Worm (Caenorhabditis elegans) whole organism, L3 larva: Measurements from ENCODE around the gene delm-1.

ENCODE experiments used
- R02D3.7 ChIP-seq: fragments of 150-350 bp; optimal IDR thresholded peaks from 2 replicates; lab custom pipeline; 2014; ENCODE audit warnings: missing biosample characterization, missing genetic modification characterization
- ZK546.5 ChIP-seq: sonication (generic microtip); optimal IDR thresholded peaks from 2 replicates; lab custom pipeline; 2017; ENCODE audit warnings: missing biosample characterization, missing genetic modification characterization
- ceh-16 ChIP-seq: sonication (generic microtip); optimal IDR thresholded peaks from 2 replicates; lab custom pipeline; 2017; ENCODE audit warnings: missing biosample characterization, missing genetic modification characterization
- ceh-28 ChIP-seq: fragments of 150-350 bp; optimal IDR thresholded peaks from 2 replicates; lab custom pipeline; 2014; ENCODE audit warnings: missing biosample characterization, missing genetic modification reagents, missing genetic modification characterization
- ceh-82 ChIP-seq: fragments of 150-350 bp; optimal IDR thresholded peaks from 2 replicates; lab custom pipeline; 2014; ENCODE audit warnings: missing biosample characterization, missing genetic modification characterization
- daf-12 ChIP-seq: fragments of 150-350 bp; optimal IDR thresholded peaks from 2 replicates; lab custom pipeline; 2014; ENCODE audit warnings: missing biosample characterization, missing genetic modification reagents, missing genetic modification characterization
- egl-27 ChIP-seq: sonication (generic microtip); optimal IDR thresholded peaks from 4 replicates; lab custom pipeline; 2017; ENCODE audit warnings: missing biosample characterization, missing genetic modification reagents, missing genetic modification characterization
- elt-2 ChIP-seq: sonication (generic microtip); optimal IDR thresholded peaks from 2 replicates; lab custom pipeline; 2016; ENCODE audit warnings: missing genetic modification reagents, mild to moderate bottlenecking, missing genetic modification characterization, missing compliant biosample characterization
- eor-1 ChIP-seq, 2 experiments: fragments of 150-350 bp; optimal IDR thresholded peaks; 2 replicates each; lab custom pipeline; 2014 to 2018; ENCODE audit warnings: missing biosample characterization in 2 of 2, missing genetic modification characterization in 2 of 2
- fkh-10 ChIP-seq: sonication (generic microtip); optimal IDR thresholded peaks from 2 replicates; lab custom pipeline; 2017; ENCODE audit warnings: missing biosample characterization, missing genetic modification reagents, missing genetic modification characterization
- fkh-2 ChIP-seq: fragments of 150-350 bp; optimal IDR thresholded peaks from 2 replicates; lab custom pipeline; 2014; ENCODE audit warnings: missing biosample characterization, missing genetic modification reagents, missing genetic modification characterization
- fos-1 ChIP-seq: fragments of 150-350 bp; optimal IDR thresholded peaks from 2 replicates; lab custom pipeline; 2014; ENCODE audit warnings: missing biosample characterization, missing genetic modification characterization
- hmg-11 ChIP-seq: sonication (generic microtip); optimal IDR thresholded peaks from 2 replicates; lab custom pipeline; 2016; ENCODE audit warnings: missing genetic modification characterization, missing compliant biosample characterization
- jun-1 ChIP-seq: fragments of 150-350 bp; optimal IDR thresholded peaks from 2 replicates; lab custom pipeline; 2014; ENCODE audit warnings: missing biosample characterization, missing genetic modification reagents, missing genetic modification characterization
- lin-39 ChIP-seq: fragments of 150-350 bp; optimal IDR thresholded peaks from 2 replicates; lab custom pipeline; 2018; ENCODE audit warnings: missing biosample characterization, missing genetic modification reagents, missing genetic modification characterization
- lsy-12 ChIP-seq: sonication (generic microtip); optimal IDR thresholded peaks from 2 replicates; lab custom pipeline; 2016; ENCODE audit warnings: mild to moderate bottlenecking, missing genetic modification characterization, missing compliant biosample characterization
- mdl-1 ChIP-seq: fragments of 150-350 bp; optimal IDR thresholded peaks from 2 replicates; lab custom pipeline; 2014; ENCODE audit warnings: missing biosample characterization, missing genetic modification characterization
- mml-1 ChIP-seq: fragments of 150-350 bp; sonication (generic microtip); optimal IDR thresholded peaks from 3 replicates; lab custom pipeline; 2014; ENCODE audit warnings: missing biosample characterization, missing genetic modification characterization
- nfya-1 ChIP-seq: sonication (generic microtip); optimal IDR thresholded peaks from 2 replicates; lab custom pipeline; 2017; ENCODE audit warnings: missing genetic modification characterization, mild to moderate bottlenecking, missing compliant biosample characterization, antibody characterized with exemption, moderate library complexity; ENCODE audit not compliant: insufficient read depth
- nhr-11 ChIP-seq: fragments of 150-350 bp; optimal IDR thresholded peaks from 2 replicates; lab custom pipeline; 2014; ENCODE audit warnings: missing biosample characterization, missing genetic modification characterization
- nhr-12 ChIP-seq: fragments of 150-350 bp; optimal IDR thresholded peaks from 2 replicates; lab custom pipeline; 2014; ENCODE audit warnings: missing biosample characterization, missing genetic modification characterization
- nhr-23 ChIP-seq: fragments of 150-350 bp; optimal IDR thresholded peaks from 2 replicates; lab custom pipeline; 2014; ENCODE audit warnings: missing biosample characterization, missing genetic modification reagents, missing genetic modification characterization
- nhr-25 ChIP-seq: sonication (generic microtip); optimal IDR thresholded peaks from 2 replicates; lab custom pipeline; 2017; ENCODE audit warnings: missing biosample characterization, missing genetic modification characterization
- nhr-28 ChIP-seq: fragments of 150-350 bp; optimal IDR thresholded peaks from 2 replicates; lab custom pipeline; 2014; ENCODE audit warnings: missing biosample characterization, missing genetic modification characterization
- nhr-43 ChIP-seq: sonication (generic microtip); optimal IDR thresholded peaks from 2 replicates; lab custom pipeline; 2016; ENCODE audit warnings: mild to moderate bottlenecking, missing genetic modification characterization, missing compliant biosample characterization; ENCODE audit not compliant: poor library complexity, severe bottlenecking
- nhr-76 ChIP-seq: fragments of 150-350 bp; sonication (generic microtip); optimal IDR thresholded peaks from 5 replicates; lab custom pipeline; 2014; ENCODE audit warnings: missing biosample characterization, missing genetic modification characterization
- nhr-77 ChIP-seq: fragments of 150-350 bp; optimal IDR thresholded peaks from 2 replicates; lab custom pipeline; 2014; ENCODE audit warnings: missing biosample characterization, missing genetic modification characterization
- pha-4 ChIP-seq: fragments of 150-350 bp; optimal IDR thresholded peaks from 2 replicates; lab custom pipeline; 2014; ENCODE audit warnings: missing biosample characterization, missing genetic modification reagents, missing genetic modification characterization
- pqm-1 ChIP-seq: fragments of 150-350 bp; optimal IDR thresholded peaks from 2 replicates; lab custom pipeline; 2017; ENCODE audit warnings: missing biosample characterization, missing genetic modification characterization, inconsistent platforms
- sea-2 ChIP-seq: fragments of 150-350 bp; sonication (generic microtip); optimal IDR thresholded peaks from 4 replicates; lab custom pipeline; 2014; ENCODE audit warnings: missing biosample characterization, missing genetic modification reagents, missing genetic modification characterization
- snpc-4 ChIP-seq: fragments of 150-350 bp; optimal IDR thresholded peaks from 2 replicates; lab custom pipeline; 2014; ENCODE audit warnings: missing biosample characterization, missing genetic modification characterization
- tbx-2 ChIP-seq: sonication (generic microtip); optimal IDR thresholded peaks from 2 replicates; lab custom pipeline; 2016; ENCODE audit warnings: mild to moderate bottlenecking, missing genetic modification characterization, missing compliant biosample characterization
- unc-39 ChIP-seq: sonication (generic microtip); optimal IDR thresholded peaks from 4 replicates; lab custom pipeline; 2017; ENCODE audit warnings: missing biosample characterization, missing genetic modification characterization
- unc-62 ChIP-seq: fragments of 150-350 bp; sonication (generic microtip); optimal IDR thresholded peaks from 4 replicates; lab custom pipeline; 2014; ENCODE audit warnings: missing biosample characterization, missing genetic modification reagents, missing genetic modification characterization
- ztf-11 ChIP-seq: fragments of 150-350 bp; optimal IDR thresholded peaks from 2 replicates; lab custom pipeline; 2014; ENCODE audit warnings: missing biosample characterization, missing genetic modification characterization
- ztf-4 ChIP-seq: fragments of 150-350 bp; optimal IDR thresholded peaks from 2 replicates; lab custom pipeline; 2014; ENCODE audit warnings: missing biosample characterization, missing genetic modification characterization

delm-1 gene

ce11 chrIV:9100835-9101234 lies 34.4 kb downstream of the delm-1 start:
- TF ChIP-seq ceh-82 (tag; lab: Kevin White, UChicago) (no peak), nhr-11 (tag; lab: Kevin White, UChicago) (no peak), nhr-12 (tag; lab: Kevin White, UChicago) (no peak), daf-12 (tag; lab: Kevin White, UChicago) (no peak)

- TF ChIP-seq lsy-12 (tag; lab: Kevin White, UChicago) (no peak), ZK546.5 (no peak), tbx-2 (tag; lab: Kevin White, UChicago) (no peak), pqm-1 (tag; lab: Kevin White, UChicago) (no peak), nhr-23 (tag; lab: Kevin White, UChicago) (no peak), fos-1 (tag; lab: Kevin White, UChicago) (no peak)
Measured at ce11 chrIV:9098942-9099341, 36.3 kb downstream of the delm-1 start, which contains the start of gene gldi-10. Gene gldi-10, plus strand, starts transcription at chrIV:9099242.

- TF ChIP-seq mml-1 (tag; lab: Kevin White, UChicago) (no peak), nhr-23 (tag; lab: Kevin White, UChicago) (peak; percentile 0), R02D3.7 (tag; lab: Kevin White, UChicago) (no peak), lsy-12 (tag; lab: Kevin White, UChicago) (no peak), fos-1 (tag; lab: Kevin White, UChicago) (no peak), fkh-2 (no peak), pha-4 (no peak), sea-2 (no peak), ceh-28 (no peak), snpc-4 (no peak), hmg-11 (tag; lab: Kevin White, UChicago) (peak; percentile 15), mdl-1 (no peak), eor-1 (tag; optimal IDR thresholded peaks at IDR 0.05; lab: Kevin White, UChicago) (no peak), tbx-2 (tag; lab: Kevin White, UChicago) (no peak), ztf-11 (tag; lab: Kevin White, UChicago) (no peak), jun-1 (tag; lab: Kevin White, UChicago) (no peak), fkh-10 (GFP tag; lab: Kevin White, UChicago) (no peak), elt-2 (peak; percentile 5)
Measured at ce11 chrIV:9096160-9096879, 39.0 kb downstream of the delm-1 start, which contains the start of the genes znf-706 and cpna-3. Gene znf-706, minus strand, starts transcription at chrIV:9096231. Gene cpna-3, plus strand, starts transcription at chrIV:9096842.

- TF ChIP-seq pha-4, result no peak
- TF ChIP-seq mml-1 (tag; lab: Kevin White, UChicago), result no peak
- TF ChIP-seq nfya-1 (tag; lab: Kevin White, UChicago), result no peak
- TF ChIP-seq lin-39, result no peak
- no peak for TF ChIP-seq lsy-12 (tag; lab: Kevin White, UChicago)
- TF ChIP-seq pqm-1 (tag; lab: Kevin White, UChicago), result no peak
- TF ChIP-seq jun-1 (tag; lab: Kevin White, UChicago), result no peak
- TF ChIP-seq unc-39 (tag; lab: Kevin White, UChicago), result no peak
- TF ChIP-seq unc-62 (GFP tag; lab: Kevin White, UChicago), result no peak
- TF ChIP-seq nhr-77 (tag; lab: Kevin White, UChicago), result no peak
- no peak for TF ChIP-seq mdl-1
Measured at ce11 chrIV:9095553-9095952, 39.7 kb downstream of the delm-1 start, which contains the start of gene icln-1. Gene icln-1, minus strand, starts transcription at chrIV:9095653.

ce11 chrIV:9094356-9094755 lies 40.9 kb downstream of the delm-1 start, which contains the start of gene mrpl-42:
Gene mrpl-42, minus strand, starts transcription at chrIV:9094456.
- no peak for TF ChIP-seq ztf-4 (tag; lab: Kevin White, UChicago)
- no peak for TF ChIP-seq egl-27 (tag; lab: Kevin White, UChicago)
- no peak for TF ChIP-seq ceh-16
- no peak for TF ChIP-seq nhr-11 (tag; lab: Kevin White, UChicago)
- TF ChIP-seq nhr-28, result no peak
- TF ChIP-seq sea-2, result no peak
- no peak for TF ChIP-seq nhr-76 (tag; lab: Kevin White, UChicago)
- TF ChIP-seq nhr-25, result no peak
- no peak for TF ChIP-seq nhr-43 (tag; lab: Kevin White, UChicago)
- TF ChIP-seq elt-2, result no peak
- TF ChIP-seq ZK546.5, result no peak
- no peak for TF ChIP-seq nhr-12 (tag; lab: Kevin White, UChicago)
- no peak for TF ChIP-seq eor-1 (tag; optimal IDR thresholded peaks at IDR 0.05; lab: Kevin White, UChicago)
- TF ChIP-seq, all 47 proteins: peak for 0
